Worm (Caenorhabditis elegans) whole organism, mixed stage, embryonic: Measurements from ENCODE around the gene T02G5.15.
A peak's percentile ranks its signal among the peaks of the same experiment; 100 is the strongest.

Experiments used
- M03D4.4 ChIP-seq: sonication (generic microtip); optimal IDR thresholded peaks from 2 replicates; lab custom pipeline; 2017; ENCODE audit warnings: mild to moderate bottlenecking, missing genetic modification characterization, missing compliant biosample characterization
- bed-3 ChIP-seq: fragments of 200-800 bp; sonication (Bioruptor generic); optimal IDR thresholded peaks from 3 replicates; lab custom pipeline; 2018; ENCODE audit warnings: mild to moderate bottlenecking, missing genetic modification characterization, moderate library complexity, missing compliant biosample characterization
- blmp-1 ChIP-seq: fragments of 150-350 bp; optimal IDR thresholded peaks from 2 replicates; lab custom pipeline; 2014; ENCODE audit warnings: missing biosample characterization, missing genetic modification characterization
- ceh-39 ChIP-seq: fragments of 150-350 bp; optimal IDR thresholded peaks from 2 replicates; lab custom pipeline; 2014; ENCODE audit warnings: missing biosample characterization, missing genetic modification characterization
- ceh-43 ChIP-seq: fragments of 200-800 bp; sonication (Bioruptor generic); optimal IDR thresholded peaks from 2 replicates; lab custom pipeline; 2018; ENCODE audit warnings: mild to moderate bottlenecking, missing genetic modification characterization, moderate library complexity, missing compliant biosample characterization
- ceh-83 ChIP-seq: fragments of 200-800 bp; sonication (Bioruptor generic); optimal IDR thresholded peaks from 2 replicates; lab custom pipeline; 2018; ENCODE audit warnings: mild to moderate bottlenecking, missing genetic modification characterization, missing compliant biosample characterization
- ces-1 ChIP-seq: fragments of 150-350 bp; optimal IDR thresholded peaks from 2 replicates; lab custom pipeline; 2014; ENCODE audit warnings: missing biosample characterization, missing genetic modification reagents, missing genetic modification characterization
- cnd-1 ChIP-seq: fragments of 200-800 bp; sonication (Bioruptor generic); optimal IDR thresholded peaks from 2 replicates; lab custom pipeline; 2018; ENCODE audit warnings: mild to moderate bottlenecking, missing genetic modification characterization, missing compliant biosample characterization
- drap-1 ChIP-seq: fragments of 200-800 bp; sonication (Bioruptor generic); optimal IDR thresholded peaks from 3 replicates; lab custom pipeline; 2018; ENCODE audit warnings: mild to moderate bottlenecking, missing genetic modification characterization, missing compliant biosample characterization
- elt-1 ChIP-seq: sonication (generic microtip); optimal IDR thresholded peaks from 2 replicates; lab custom pipeline; 2017; ENCODE audit warnings: missing genetic modification characterization, mild to moderate bottlenecking, missing compliant biosample characterization, antibody characterized with exemption, moderate library complexity, borderline replicate concordance; ENCODE audit not compliant: insufficient read depth
- elt-3 ChIP-seq: fragments of 150-350 bp; optimal IDR thresholded peaks from 2 replicates; lab custom pipeline; 2014; ENCODE audit warnings: missing biosample characterization, missing genetic modification characterization
- flh-1 ChIP-seq: fragments of 200-800 bp; sonication (Bioruptor generic); optimal IDR thresholded peaks from 2 replicates; lab custom pipeline; 2018; ENCODE audit warnings: mild to moderate bottlenecking, missing genetic modification characterization, moderate library complexity, missing compliant biosample characterization
- ham-2 ChIP-seq: fragments of 200-800 bp; sonication (Bioruptor generic); optimal IDR thresholded peaks from 2 replicates; lab custom pipeline; 2018; ENCODE audit warnings: mild to moderate bottlenecking, missing genetic modification characterization, missing compliant biosample characterization
- hlh-1 ChIP-seq: fragments of 150-350 bp; optimal IDR thresholded peaks from 2 replicates; lab custom pipeline; 2014; ENCODE audit warnings: missing biosample characterization, missing genetic modification reagents, missing genetic modification characterization
- lin-13 ChIP-seq: fragments of 150-350 bp; optimal IDR thresholded peaks from 2 replicates; lab custom pipeline; 2014; ENCODE audit warnings: missing biosample characterization, missing genetic modification characterization
- lin-32 ChIP-seq: fragments of 200-800 bp; sonication (Bioruptor generic); optimal IDR thresholded peaks from 2 replicates; lab custom pipeline; 2018; ENCODE audit warnings: mild to moderate bottlenecking, missing genetic modification characterization, missing compliant biosample characterization
- lsy-2 ChIP-seq: fragments of 150-350 bp; optimal IDR thresholded peaks from 2 replicates; lab custom pipeline; 2014; ENCODE audit warnings: missing biosample characterization, missing genetic modification characterization
- mab-5 ChIP-seq: fragments of 150-350 bp; optimal IDR thresholded peaks from 2 replicates; lab custom pipeline; 2014; ENCODE audit warnings: missing biosample characterization, missing genetic modification characterization
- mep-1 ChIP-seq: fragments of 150-350 bp; optimal IDR thresholded peaks from 2 replicates; lab custom pipeline; 2017; ENCODE audit warnings: missing biosample characterization, missing genetic modification reagents, missing genetic modification characterization, inconsistent platforms
- mls-2 ChIP-seq: sonication (generic microtip); optimal IDR thresholded peaks from 2 replicates; lab custom pipeline; 2016; ENCODE audit warnings: mild to moderate bottlenecking, missing genetic modification characterization, moderate library complexity, missing compliant biosample characterization
- nhr-12 ChIP-seq: fragments of 150-350 bp; optimal IDR thresholded peaks from 2 replicates; lab custom pipeline; 2014; ENCODE audit warnings: missing biosample characterization, missing genetic modification characterization
- nhr-2 ChIP-seq: fragments of 150-350 bp; optimal IDR thresholded peaks from 2 replicates; lab custom pipeline; 2014; ENCODE audit warnings: missing biosample characterization, missing genetic modification characterization
- nhr-237 ChIP-seq: fragments of 150-350 bp; optimal IDR thresholded peaks from 2 replicates; lab custom pipeline; 2014; ENCODE audit warnings: missing biosample characterization, missing genetic modification characterization
- nhr-28 ChIP-seq: fragments of 150-350 bp; optimal IDR thresholded peaks from 2 replicates; lab custom pipeline; 2014; ENCODE audit warnings: missing biosample characterization, missing genetic modification characterization
- nhr-76 ChIP-seq: sonication (generic microtip); optimal IDR thresholded peaks from 2 replicates; lab custom pipeline; 2017; ENCODE audit warnings: missing biosample characterization, missing genetic modification characterization
- pha-4 ChIP-seq: fragments of 150-350 bp; optimal IDR thresholded peaks from 2 replicates; lab custom pipeline; 2018; ENCODE audit warnings: missing biosample characterization, missing genetic modification reagents, missing genetic modification characterization
- sem-2 ChIP-seq: fragments of 200-800 bp; sonication (Bioruptor generic); optimal IDR thresholded peaks from 2 replicates; lab custom pipeline; 2018; ENCODE audit warnings: mild to moderate bottlenecking, missing genetic modification characterization, missing compliant biosample characterization
- snpc-4 ChIP-seq: fragments of 150-350 bp; optimal IDR thresholded peaks from 2 replicates; lab custom pipeline; 2014; ENCODE audit warnings: missing biosample characterization, missing genetic modification characterization
- sptf-1 ChIP-seq: sonication (generic microtip); optimal IDR thresholded peaks from 2 replicates; lab custom pipeline; 2017; ENCODE audit warnings: mild to moderate bottlenecking, missing genetic modification characterization, moderate library complexity, missing compliant biosample characterization
- tbx-8 ChIP-seq: fragments of 200-800 bp; sonication (Bioruptor generic); optimal IDR thresholded peaks from 2 replicates; lab custom pipeline; 2018; ENCODE audit warnings: mild to moderate bottlenecking, missing genetic modification characterization, moderate library complexity, missing compliant biosample characterization
- unc-120 ChIP-seq: sonication (generic microtip); optimal IDR thresholded peaks from 2 replicates; lab custom pipeline; 2017; ENCODE audit warnings: missing genetic modification characterization, missing compliant biosample characterization; ENCODE audit not compliant: poor library complexity, severe bottlenecking
- unc-39 ChIP-seq: fragments of 150-350 bp; optimal IDR thresholded peaks from 2 replicates; lab custom pipeline; 2014; ENCODE audit warnings: missing biosample characterization, missing genetic modification characterization
- unc-62 ChIP-seq: fragments of 150-350 bp; optimal IDR thresholded peaks from 2 replicates; lab custom pipeline; 2014; ENCODE audit warnings: missing biosample characterization, missing genetic modification reagents, missing genetic modification characterization
- zip-8 ChIP-seq: fragments of 150-350 bp; optimal IDR thresholded peaks from 2 replicates; lab custom pipeline; 2014; ENCODE audit warnings: missing biosample characterization, missing genetic modification characterization
- ztf-11 ChIP-seq: fragments of 150-350 bp; optimal IDR thresholded peaks from 2 replicates; lab custom pipeline; 2014; ENCODE audit warnings: missing biosample characterization, missing genetic modification characterization

Gene T02G5.15

ce11 chrII:7100838-7101237 is 16.7 kb downstream of the T02G5.15 start, which contains the start of gene mmaa-1:
TSS of gene mmaa-1 (minus strand) at chrII:7101165.
- TF ChIP-seq nhr-28 (tag; lab: Kevin White, UChicago) = no peak
- TF ChIP-seq unc-62 (GFP tag; lab: Kevin White, UChicago) = no peak
- no peak for TF ChIP-seq tbx-8 (GFP tag; lab: Kevin White, UChicago)
- TF ChIP-seq lin-32 = no peak
- TF ChIP-seq nhr-2 = no peak
- no peak for TF ChIP-seq ceh-83 (GFP tag; lab: Kevin White, UChicago)
- TF ChIP-seq ham-2 = no peak
- no peak for TF ChIP-seq mls-2 (tag; lab: Kevin White, UChicago)
- no peak for TF ChIP-seq drap-1 (GFP tag; lab: Kevin White, UChicago)
- TF ChIP-seq nhr-12 = no peak
- no peak for TF ChIP-seq mab-5 (tag; lab: Kevin White, UChicago)
- no peak for TF ChIP-seq snpc-4
- no peak for TF ChIP-seq M03D4.4 (tag; lab: Kevin White, UChicago)
- TF ChIP-seq hlh-1 (tag; lab: Kevin White, UChicago) = no peak
- no peak for TF ChIP-seq nhr-237
- no peak for TF ChIP-seq bed-3

- TF ChIP-seq M03D4.4 (tag; lab: Kevin White, UChicago) (no peak), mep-1 (tag; lab: Kevin White, UChicago) (no peak), unc-39 (no peak), drap-1 (GFP tag; lab: Kevin White, UChicago) (no peak), nhr-237 (no peak), zip-8 (tag; lab: Kevin White, UChicago) (no peak), pha-4 (tag; lab: Kevin White, UChicago) (no peak), sptf-1 (tag; lab: Kevin White, UChicago) (no peak), unc-120 (no peak), nhr-2 (no peak), elt-3 (tag; lab: Kevin White, UChicago) (no peak), ces-1 (no peak), nhr-28 (tag; lab: Kevin White, UChicago) (no peak), tbx-8 (GFP tag; lab: Kevin White, UChicago) (no peak), cnd-1 (tag; lab: Kevin White, UChicago) (no peak), mls-2 (tag; lab: Kevin White, UChicago) (no peak), ztf-11 (tag; lab: Kevin White, UChicago) (no peak), ceh-83 (GFP tag; lab: Kevin White, UChicago) (no peak)
Measured at ce11 chrII:7102288-7102687, 18.2 kb downstream of the T02G5.15 start.

ce11 chrII:7103111-7103510 is 19.0 kb downstream of the T02G5.15 start:
- TF ChIP-seq mep-1 (tag; lab: Kevin White, UChicago) (no peak), cnd-1 (tag; lab: Kevin White, UChicago) (no peak), tbx-8 (GFP tag; lab: Kevin White, UChicago) (no peak), hlh-1 (tag; lab: Kevin White, UChicago) (no peak), mls-2 (tag; lab: Kevin White, UChicago) (no peak), nhr-2 (no peak)
- TF ChIP-seq, all 35 proteins: peak for 0

ce11 chrII:7104794-7105613 is 20.9 kb downstream of the T02G5.15 start, which contains the start of the genes farl-11 and rpl-33:
TSS of gene farl-11 (minus strand) at chrII:7105035.
TSS of gene rpl-33 (plus strand) at chrII:7105563.
- TF ChIP-seq M03D4.4 (tag; lab: Kevin White, UChicago) = no peak
- no peak for TF ChIP-seq cnd-1 (tag; lab: Kevin White, UChicago)
- no peak for TF ChIP-seq bed-3
- no peak for TF ChIP-seq sem-2 (GFP tag; lab: Kevin White, UChicago)
- TF ChIP-seq nhr-237 = peak; percentile 92
- no peak for TF ChIP-seq ham-2
- TF ChIP-seq unc-120 = peak; percentile 4
- TF ChIP-seq drap-1 (GFP tag; lab: Kevin White, UChicago) = no peak
- TF ChIP-seq lsy-2 (tag; lab: Kevin White, UChicago) = peak; percentile 98
- TF ChIP-seq nhr-12 = no peak
- no peak for TF ChIP-seq zip-8 (tag; lab: Kevin White, UChicago)
- no peak for TF ChIP-seq snpc-4
- no peak for TF ChIP-seq nhr-76 (tag; lab: Kevin White, UChicago)
- peak; percentile 5 for TF ChIP-seq mls-2 (tag; lab: Kevin White, UChicago)
- TF ChIP-seq ztf-11 (tag; lab: Kevin White, UChicago) = no peak
- TF ChIP-seq ceh-83 (GFP tag; lab: Kevin White, UChicago) = no peak
- TF ChIP-seq elt-1 (tag; lab: Kevin White, UChicago) = no peak
- no peak for TF ChIP-seq nhr-28 (tag; lab: Kevin White, UChicago)
- peak; percentile 33 for TF ChIP-seq sptf-1 (tag; lab: Kevin White, UChicago)
- peak; percentile 73 for TF ChIP-seq unc-62 (GFP tag; lab: Kevin White, UChicago)
- no peak for TF ChIP-seq lin-32
- TF ChIP-seq unc-39 = no peak
- TF ChIP-seq blmp-1 = no peak
- TF ChIP-seq ces-1 = peak; percentile 76
- no peak for TF ChIP-seq flh-1 (GFP tag; lab: Kevin White, UChicago)
- no peak for TF ChIP-seq nhr-2
- peak; percentile 63 for TF ChIP-seq lin-13 (tag; lab: Kevin White, UChicago)
- no peak for TF ChIP-seq tbx-8 (GFP tag; lab: Kevin White, UChicago)
- TF ChIP-seq ceh-39 (tag; lab: Kevin White, UChicago) = peak; percentile 79
- TF ChIP-seq mep-1 (tag; lab: Kevin White, UChicago) = peak; percentile 88
- peak; percentile 81 for TF ChIP-seq pha-4 (tag; lab: Kevin White, UChicago)
- peak; percentile 61 for TF ChIP-seq hlh-1 (tag; lab: Kevin White, UChicago)
- no peak for TF ChIP-seq elt-3 (tag; lab: Kevin White, UChicago)
- no peak for TF ChIP-seq ceh-43 (GFP tag; lab: Kevin White, UChicago)
- peak; percentile 41 for TF ChIP-seq mab-5 (tag; lab: Kevin White, UChicago)
